Worm (Caenorhabditis elegans) whole organism, late embryonic: ENCODE data around the gene M70.1.

Source experiments
- C08G9.2 ChIP-seq: sonication (generic microtip); optimal IDR thresholded peaks from 2 replicates; lab custom pipeline; 2016; ENCODE audit warnings: mild to moderate bottlenecking, missing genetic modification characterization, moderate library complexity, missing compliant biosample characterization
- C38D4.7 ChIP-seq: fragments of 200-800 bp; sonication (Bioruptor generic); optimal IDR thresholded peaks from 2 replicates; lab custom pipeline; 2018; ENCODE audit warnings: mild to moderate bottlenecking, missing genetic modification characterization, moderate library complexity, missing compliant biosample characterization
- F13H6.1 ChIP-seq: sonication (generic microtip); optimal IDR thresholded peaks from 2 replicates; lab custom pipeline; 2016; ENCODE audit warnings: missing genetic modification characterization, missing compliant biosample characterization
- K02D7.2 ChIP-seq: sonication (generic microtip); optimal IDR thresholded peaks from 2 replicates; lab custom pipeline; 2017; ENCODE audit warnings: mild to moderate bottlenecking, missing genetic modification characterization, missing compliant biosample characterization
- K09A11.1 ChIP-seq: sonication (generic microtip); optimal IDR thresholded peaks from 2 replicates; lab custom pipeline; 2017; ENCODE audit warnings: antibody characterized with exemption, mild to moderate bottlenecking, missing genetic modification characterization, missing compliant biosample characterization; ENCODE audit not compliant: insufficient read depth
- Y22D7AL.16 ChIP-seq: sonication (generic microtip); optimal IDR thresholded peaks from 2 replicates; lab custom pipeline; 2016; ENCODE audit warnings: missing genetic modification characterization, missing compliant biosample characterization
- ceh-18 ChIP-seq: sonication (generic microtip); optimal IDR thresholded peaks from 2 replicates; lab custom pipeline; 2016; ENCODE audit warnings: missing genetic modification characterization, missing compliant biosample characterization
- ceh-2 ChIP-seq: sonication (generic microtip); optimal IDR thresholded peaks from 2 replicates; lab custom pipeline; 2016; ENCODE audit warnings: missing genotype, missing genetic modification characterization, missing compliant biosample characterization
- ceh-24 ChIP-seq: sonication (generic microtip); optimal IDR thresholded peaks from 2 replicates; lab custom pipeline; 2016; ENCODE audit warnings: mild to moderate bottlenecking, missing genetic modification characterization, missing compliant biosample characterization
- ceh-6 ChIP-seq: fragments of 200-800 bp; sonication (Bioruptor generic); optimal IDR thresholded peaks from 2 replicates; lab custom pipeline; 2018; ENCODE audit warnings: mild to moderate bottlenecking, missing genetic modification characterization, missing compliant biosample characterization
- che-1 ChIP-seq: sonication (generic microtip); optimal IDR thresholded peaks from 2 replicates; lab custom pipeline; 2016; ENCODE audit warnings: mild to moderate bottlenecking, missing genetic modification characterization, missing compliant biosample characterization
- dmd-4 ChIP-seq: sonication (generic microtip); optimal IDR thresholded peaks from 2 replicates; lab custom pipeline; 2016; ENCODE audit warnings: borderline replicate concordance, missing genetic modification characterization, missing compliant biosample characterization
- dve-1 ChIP-seq: sonication (generic microtip); optimal IDR thresholded peaks from 2 replicates; lab custom pipeline; 2017; ENCODE audit warnings: antibody characterized with exemption, mild to moderate bottlenecking, missing genetic modification characterization, missing compliant biosample characterization
- elt-4 ChIP-seq: sonication (generic microtip); optimal IDR thresholded peaks from 2 replicates; lab custom pipeline; 2016; ENCODE audit warnings: missing genetic modification characterization, missing compliant biosample characterization
- ets-4 ChIP-seq: sonication (generic microtip); optimal IDR thresholded peaks from 2 replicates; lab custom pipeline; 2016; ENCODE audit warnings: missing genetic modification characterization, missing compliant biosample characterization
- fkh-10 ChIP-seq: fragments of 150-350 bp; optimal IDR thresholded peaks from 2 replicates; lab custom pipeline; 2014; ENCODE audit warnings: missing biosample characterization, missing genetic modification reagents, missing genetic modification characterization
- fkh-6 ChIP-seq: sonication (generic microtip); optimal IDR thresholded peaks from 2 replicates; lab custom pipeline; 2016; ENCODE audit warnings: missing genetic modification characterization, missing compliant biosample characterization
- gmeb-2 ChIP-seq: sonication (generic microtip); optimal IDR thresholded peaks from 2 replicates; lab custom pipeline; 2016; ENCODE audit warnings: missing genetic modification characterization, inconsistent platforms, missing compliant biosample characterization
- hlh-15 ChIP-seq: sonication (generic microtip); optimal IDR thresholded peaks from 2 replicates; lab custom pipeline; 2016; ENCODE audit warnings: missing genetic modification characterization, missing compliant biosample characterization
- hlh-30 ChIP-seq: sonication (generic microtip); optimal IDR thresholded peaks from 2 replicates; lab custom pipeline; 2017; ENCODE audit warnings: antibody characterized with exemption, missing genetic modification characterization, missing compliant biosample characterization; ENCODE audit not compliant: insufficient read depth
- hlh-6 ChIP-seq: sonication (generic microtip); optimal IDR thresholded peaks from 2 replicates; lab custom pipeline; 2016; ENCODE audit warnings: missing genotype, missing genetic modification characterization, missing compliant biosample characterization
- lin-11 ChIP-seq: fragments of 200-800 bp; sonication (Bioruptor generic); optimal IDR thresholded peaks from 2 replicates; lab custom pipeline; 2018; ENCODE audit warnings: mild to moderate bottlenecking, missing genetic modification characterization, missing compliant biosample characterization
- madf-2 ChIP-seq: sonication (generic microtip); optimal IDR thresholded peaks from 2 replicates; lab custom pipeline; 2017; ENCODE audit warnings: missing genetic modification characterization, missing compliant biosample characterization
- nfya-1 ChIP-seq: sonication (generic microtip); optimal IDR thresholded peaks from 2 replicates; lab custom pipeline; 2017; ENCODE audit warnings: missing genetic modification characterization, mild to moderate bottlenecking, missing compliant biosample characterization, antibody characterized with exemption, moderate library complexity
- nhr-11 ChIP-seq: fragments of 150-350 bp; optimal IDR thresholded peaks from 2 replicates; lab custom pipeline; 2014; ENCODE audit warnings: missing biosample characterization, missing genetic modification characterization
- nhr-232 ChIP-seq: sonication (generic microtip); optimal IDR thresholded peaks from 2 replicates; lab custom pipeline; 2016; ENCODE audit warnings: missing genetic modification characterization, missing compliant biosample characterization
- npax-4 ChIP-seq: sonication (generic microtip); optimal IDR thresholded peaks from 2 replicates; lab custom pipeline; 2016; ENCODE audit warnings: missing genetic modification characterization, missing compliant biosample characterization
- pag-3 ChIP-seq: sonication (generic microtip); optimal IDR thresholded peaks from 2 replicates; lab custom pipeline; 2016; ENCODE audit warnings: missing compliant biosample characterization, missing genetic modification characterization, borderline replicate concordance
- pat-9 ChIP-seq: fragments of 200-800 bp; sonication (Bioruptor generic); optimal IDR thresholded peaks from 2 replicates; lab custom pipeline; 2018; ENCODE audit warnings: mild to moderate bottlenecking, missing genetic modification characterization, moderate library complexity, missing compliant biosample characterization
- ref-2 ChIP-seq: sonication (generic microtip); optimal IDR thresholded peaks from 2 replicates; lab custom pipeline; 2016; ENCODE audit warnings: missing genetic modification characterization, missing compliant biosample characterization
- sdc-2 ChIP-seq: sonication (generic microtip); optimal IDR thresholded peaks from 2 replicates; lab custom pipeline; 2016; ENCODE audit warnings: missing genotype, missing genetic modification characterization, missing compliant biosample characterization
- sox-4 ChIP-seq: sonication (generic microtip); optimal IDR thresholded peaks from 2 replicates; lab custom pipeline; 2017; ENCODE audit warnings: mild to moderate bottlenecking, missing genetic modification characterization, inconsistent platforms, missing compliant biosample characterization
- tbx-2 ChIP-seq: sonication (generic microtip); optimal IDR thresholded peaks from 2 replicates; lab custom pipeline; 2016; ENCODE audit warnings: missing genetic modification characterization, missing compliant biosample characterization
- tbx-7 ChIP-seq: sonication (generic microtip); optimal IDR thresholded peaks from 2 replicates; lab custom pipeline; 2016; ENCODE audit warnings: missing genotype, missing genetic modification characterization, missing compliant biosample characterization
- ttx-3 ChIP-seq: sonication (generic microtip); optimal IDR thresholded peaks from 2 replicates; lab custom pipeline; 2016; ENCODE audit warnings: missing genetic modification reagents, missing genetic modification characterization, missing compliant biosample characterization
- unc-3 ChIP-seq, 2 experiments: fragments of 200-800 bp in 1 of 2; sonication (Bioruptor generic) in 1 of 2; sonication (generic microtip) in 1 of 2; conservative IDR thresholded peaks in 1 of 2; optimal IDR thresholded peaks in 1 of 2; 2 replicates each; pipeline versions ENCODE4 v1.3.6 to Lab custom; 2016 to 2022; ENCODE audit warnings: missing compliant biosample characterization in 2 of 2, missing genetic modification characterization in 2 of 2, missing genetic modification reagents in 1 of 2
- unc-86 ChIP-seq: sonication (generic microtip); optimal IDR thresholded peaks from 2 replicates; lab custom pipeline; 2016; ENCODE audit warnings: missing genetic modification characterization, missing compliant biosample characterization
- zip-5 ChIP-seq: sonication (generic microtip); optimal IDR thresholded peaks from 2 replicates; lab custom pipeline; 2016; ENCODE audit warnings: missing genetic modification characterization, missing compliant biosample characterization

The M70.1 gene

ce11 chrIV:2219334-2219755, 26.3 kb upstream of the M70.1 start (continued):
- TF ChIP-seq K02D7.2 (tag; lab: Kevin White, UChicago) (peak; percentile 10), lin-11 (tag; lab: Kevin White, UChicago) (peak; percentile 37), Y22D7AL.16 (tag; lab: Kevin White, UChicago) (no peak), gmeb-2 (tag; lab: Kevin White, UChicago) (peak; percentile 17), elt-4 (tag; lab: Kevin White, UChicago) (no peak), ttx-3 (tag; lab: Kevin White, UChicago) (no peak), zip-5 (tag; lab: Kevin White, UChicago) (no peak), nhr-232 (tag; lab: Kevin White, UChicago) (no peak), C38D4.7 (no peak)

ce11 chrIV:2220147-2220546, 25.5 kb upstream of the M70.1 start:
- TF ChIP-seq pat-9 (tag; lab: Kevin White, UChicago) (no peak), hlh-30 (peak; percentile 69)

ce11 chrIV:2220896-2221295, 24.8 kb upstream of the M70.1 start:
- TF ChIP-seq C38D4.7, result no peak
- TF ChIP-seq che-1, result no peak
- TF ChIP-seq ceh-2, result no peak
- TF ChIP-seq nhr-11 (tag; lab: Kevin White, UChicago), result no peak
- no peak for TF ChIP-seq ets-4 (tag; lab: Kevin White, UChicago)
- no peak for TF ChIP-seq F13H6.1 (tag; lab: Kevin White, UChicago)
- no peak for TF ChIP-seq sox-4
- TF ChIP-seq nfya-1, result no peak
- no peak for TF ChIP-seq dve-1 (tag; lab: Kevin White, UChicago)
- no peak for TF ChIP-seq gmeb-2 (tag; lab: Kevin White, UChicago)
- TF ChIP-seq C08G9.2 (tag; lab: Kevin White, UChicago), result no peak
- no peak for TF ChIP-seq ceh-18 (tag; lab: Kevin White, UChicago)

ce11 chrIV:2221350-2221749, 24.3 kb upstream of the M70.1 start:
- TF ChIP-seq ceh-18 (tag; lab: Kevin White, UChicago), result peak; percentile 8
- TF ChIP-seq F13H6.1 (tag; lab: Kevin White, UChicago), result no peak

- TF ChIP-seq pat-9 (tag; lab: Kevin White, UChicago) (no peak), pag-3 (tag; lab: Kevin White, UChicago) (no peak), C08G9.2 (tag; lab: Kevin White, UChicago) (no peak), K02D7.2 (tag; lab: Kevin White, UChicago) (no peak), unc-86 (tag; lab: Kevin White, UChicago) (no peak), ref-2 (tag; lab: Kevin White, UChicago) (no peak), tbx-7 (tag; lab: Kevin White, UChicago) (no peak), ceh-2 (no peak), tbx-2 (no peak)
These were observed 23.1 kb upstream of the M70.1 start, which contains the start of gene fnip-2 for ce11 chrIV:2222528-2222927. Gene fnip-2 (plus strand): TSS chrIV:2222828.

ce11 chrIV:2223144-2223543, 22.5 kb upstream of the M70.1 start:
- TF ChIP-seq sox-4 (no peak), unc-3 (GFP tag; conservative IDR thresholded peaks at IDR 0.05; lab: Robert Waterston, UW) (no peak), unc-3 (tag; optimal IDR thresholded peaks at IDR 0.05; lab: Kevin White, UChicago) (no peak), fkh-10 (GFP tag; lab: Kevin White, UChicago) (no peak), ceh-24 (tag; lab: Kevin White, UChicago) (no peak), sdc-2 (no peak), hlh-15 (no peak), madf-2 (tag; lab: Kevin White, UChicago) (no peak), nfya-1 (no peak), ceh-6 (GFP tag; lab: Kevin White, UChicago) (no peak), nhr-11 (tag; lab: Kevin White, UChicago) (no peak), fkh-6 (tag; lab: Kevin White, UChicago) (no peak), npax-4 (tag; lab: Kevin White, UChicago) (no peak), K09A11.1 (tag; lab: Kevin White, UChicago) (no peak), C08G9.2 (tag; lab: Kevin White, UChicago) (no peak), dmd-4 (tag; lab: Kevin White, UChicago) (no peak), hlh-6 (tag; lab: Kevin White, UChicago) (no peak)
